Worm (Caenorhabditis elegans) whole organism, L1 larva: Measurements from ENCODE around the gene wee-1.1.
A peak's percentile ranks its signal among the peaks of the same experiment; 100 is the strongest.

ENCODE experiments used
- Y116A8C.19 ChIP-seq: sonication (generic microtip); optimal IDR thresholded peaks from 2 replicates; lab custom pipeline; 2016; ENCODE audit warnings: missing compliant biosample characterization, missing genetic modification characterization, borderline replicate concordance
- aly-2 ChIP-seq: fragments of 150-350 bp; optimal IDR thresholded peaks from 2 replicates; lab custom pipeline; 2014; ENCODE audit warnings: missing biosample characterization, missing genetic modification characterization
- ceh-8 ChIP-seq: fragments of 200-800 bp; sonication (Bioruptor generic); optimal IDR thresholded peaks from 2 replicates; lab custom pipeline; 2018; ENCODE audit warnings: mild to moderate bottlenecking, missing genetic modification characterization, moderate library complexity, missing compliant biosample characterization
- egl-27 ChIP-seq, 2 experiments: fragments of 150-350 bp in 1 of 2; sonication (generic microtip); optimal IDR thresholded peaks; 3 replicates each; lab custom pipeline; 2017 to 2018; ENCODE audit warnings: missing biosample characterization in 2 of 2, missing genetic modification characterization in 2 of 2, missing genetic modification reagents in 2 of 2
- fos-1 ChIP-seq: fragments of 150-350 bp; optimal IDR thresholded peaks from 2 replicates; lab custom pipeline; 2014; ENCODE audit warnings: missing biosample characterization, missing genetic modification characterization
- hpl-2 ChIP-seq: fragments of 150-350 bp; optimal IDR thresholded peaks from 2 replicates; lab custom pipeline; 2014; ENCODE audit warnings: missing biosample characterization, missing genetic modification reagents, missing genetic modification characterization
- nhr-11 ChIP-seq: fragments of 150-350 bp; optimal IDR thresholded peaks from 2 replicates; lab custom pipeline; 2014; ENCODE audit warnings: missing biosample characterization, missing genetic modification characterization
- unc-30 ChIP-seq: sonication (generic microtip); optimal IDR thresholded peaks from 2 replicates; lab custom pipeline; 2017; ENCODE audit warnings: missing biosample characterization, missing genetic modification characterization
- unc-62 ChIP-seq: fragments of 150-350 bp; optimal IDR thresholded peaks from 2 replicates; lab custom pipeline; 2014; ENCODE audit warnings: missing biosample characterization, missing genetic modification reagents, missing genetic modification characterization
- ztf-11 ChIP-seq, 2 experiments: sonication (generic microtip); optimal IDR thresholded peaks; 2 replicates each; lab custom pipeline; 2016 to 2017; ENCODE audit warnings: missing genetic modification characterization in 2 of 2, missing biosample characterization in 1 of 2, missing compliant biosample characterization in 1 of 2
- ztf-4 ChIP-seq: fragments of 150-350 bp; optimal IDR thresholded peaks from 2 replicates; lab custom pipeline; 2014; ENCODE audit warnings: missing biosample characterization, missing genetic modification characterization

ce11 chrII:9619402-9619862 is 36.1 kb upstream of the wee-1.1 start:
- TF ChIP-seq fos-1 (no peak), unc-62 (GFP tag; lab: Kevin White, UChicago) (no peak), ceh-8 (GFP tag; lab: Kevin White, UChicago) (no peak), aly-2 (tag; lab: Kevin White, UChicago) (peak; percentile 30), nhr-11 (tag; lab: Kevin White, UChicago) (no peak), ztf-4 (tag; lab: Kevin White, UChicago) (no peak), egl-27 (tag; optimal IDR thresholded peaks at IDR 0.05; lab: Kevin White, UChicago) (peak; percentile 2 to 38), ztf-11 (tag; optimal IDR thresholded peaks at IDR 0.05; lab: Kevin White, UChicago) (no peak), Y116A8C.19 (no peak), unc-30 (tag; lab: Kevin White, UChicago) (no peak), hpl-2 (GFP tag; lab: Kevin White, UChicago) (no peak)
